Worm (Caenorhabditis elegans) whole organism, dauer: ENCODE results near the gene dpy-18.

Experiments
- unc-62 ChIP-seq: sonication (generic microtip); optimal IDR thresholded peaks from 2 replicates; lab custom pipeline; 2017; ENCODE audit warnings: missing biosample characterization, missing genetic modification reagents, missing genetic modification characterization

dpy-18 gene

DNA sequence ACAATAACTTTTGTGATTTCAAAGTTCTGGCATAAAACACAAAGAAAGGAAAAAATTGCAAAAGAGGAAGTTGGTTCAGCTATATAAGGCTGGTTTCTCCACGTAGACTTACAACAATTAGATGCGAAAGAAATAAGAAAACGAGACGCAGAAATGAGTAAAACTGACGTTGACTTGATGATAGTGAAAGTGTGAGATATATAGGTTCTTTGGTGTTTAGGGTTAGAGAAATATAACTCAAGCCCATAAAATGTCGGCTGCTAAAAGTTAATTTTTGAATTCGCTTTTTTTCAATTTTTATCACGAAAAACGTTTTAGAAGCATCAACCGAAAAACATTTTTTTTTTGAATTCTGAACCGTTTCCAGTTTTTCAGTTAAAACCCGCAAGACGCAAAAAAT, 670 bp upstream of the dpy-18 start:
- no peak for TF ChIP-seq unc-62 (GFP tag; lab: Kevin White, UChicago)

DNA sequence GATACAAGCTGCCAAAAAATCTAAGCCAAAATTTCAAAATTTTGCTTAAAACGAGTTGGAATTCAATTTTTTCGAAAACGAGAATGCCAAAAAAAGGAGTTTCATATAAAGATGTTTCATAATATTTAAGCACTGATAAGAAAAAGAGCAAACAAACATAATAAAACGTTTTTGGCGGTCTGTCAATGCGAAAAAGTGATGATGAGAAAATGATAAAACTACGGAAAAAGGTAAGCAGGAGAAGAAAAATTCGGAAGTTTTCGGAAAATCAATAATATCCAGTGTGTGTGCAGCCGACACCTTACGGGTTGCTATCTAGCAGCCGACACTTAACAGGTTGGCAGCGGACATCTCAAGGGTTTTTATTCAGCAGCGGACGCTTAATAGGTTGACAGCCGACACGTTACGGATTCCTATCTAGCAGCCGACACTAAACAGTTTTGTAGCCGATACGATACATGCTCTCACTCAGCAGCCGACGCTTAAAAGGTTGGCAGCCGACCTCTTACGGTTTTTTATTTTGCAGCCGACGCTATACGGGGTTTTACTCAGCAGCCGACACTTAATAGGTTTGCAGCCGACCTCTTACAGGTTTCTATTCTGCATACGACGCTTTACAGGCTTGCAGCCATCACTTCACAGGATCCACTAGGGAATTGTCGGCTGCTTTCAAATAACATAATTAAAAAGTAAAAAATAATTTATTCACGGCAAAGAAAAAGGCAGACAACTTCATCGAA, 5.4 kb downstream of the dpy-18 start:
- TF ChIP-seq unc-62 (GFP tag; lab: Kevin White, UChicago) = no peak

DNA sequence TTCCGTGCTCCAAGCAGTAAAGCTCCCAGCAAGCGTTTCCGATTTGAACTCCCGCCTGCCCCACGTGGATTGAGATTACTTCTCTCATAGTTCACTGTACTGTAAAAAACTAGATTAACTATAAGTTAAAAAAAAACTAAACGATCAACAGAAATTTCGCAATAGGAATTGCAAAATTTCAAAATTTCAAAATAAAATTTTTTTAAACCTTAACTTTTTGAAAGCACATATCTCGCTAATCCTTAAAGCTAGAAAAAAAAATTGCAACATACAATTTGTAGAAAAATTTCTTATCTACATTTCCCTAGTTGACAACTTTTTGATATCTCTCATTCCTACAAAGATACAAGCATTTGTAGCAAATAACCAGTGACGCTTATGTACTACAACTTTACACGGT, 6.1 kb downstream of the dpy-18 start, which contains the start of gene tba-7:
Gene tba-7 (minus strand): TSS at position 101 of the 400 bp plus-strand sequence.
- TF ChIP-seq unc-62 (GFP tag; lab: Kevin White, UChicago) = no peak

DNA sequence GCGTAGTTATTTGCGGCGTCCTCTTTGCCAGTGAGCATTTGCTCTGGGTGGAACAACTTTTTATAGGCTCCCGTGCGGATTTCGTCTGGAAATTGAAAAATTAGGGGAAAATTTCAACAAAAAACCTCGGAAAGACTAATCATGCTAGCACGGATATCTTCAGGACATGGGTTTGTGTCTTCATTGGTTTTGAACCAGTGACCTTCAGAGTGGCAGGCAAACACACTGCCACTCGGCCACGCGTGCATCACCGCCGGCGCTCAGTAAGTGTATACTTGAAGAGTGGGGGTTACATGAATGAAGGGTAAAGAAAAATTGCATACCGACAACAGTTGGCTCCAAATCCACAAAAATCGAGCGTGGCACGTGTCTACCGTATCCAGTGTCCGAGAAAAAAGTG, 6.5 kb downstream of the dpy-18 start:
- no peak for TF ChIP-seq unc-62 (GFP tag; lab: Kevin White, UChicago)

DNA sequence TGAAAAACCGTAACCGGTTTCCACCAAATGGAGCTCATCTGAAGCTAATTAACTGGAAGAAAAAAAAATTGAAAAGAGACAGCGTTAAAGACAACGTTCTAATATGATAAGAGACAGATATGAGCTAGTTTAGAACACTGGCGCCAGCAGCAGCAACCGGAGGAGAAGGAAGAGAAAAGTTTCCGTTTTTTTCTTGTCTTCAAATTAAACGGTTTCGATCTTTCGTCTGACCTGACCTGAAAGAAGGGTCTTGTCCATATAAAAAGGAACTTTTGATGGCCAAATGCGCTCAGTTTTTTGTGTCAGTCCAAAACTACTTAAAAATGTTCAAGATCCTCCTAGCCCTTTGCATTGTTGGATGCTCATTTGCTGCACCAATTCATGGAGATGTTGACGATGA, 11.3 kb downstream of the dpy-18 start, which contains the start of gene T28D6.3:
Gene T28D6.3 (plus strand): TSS at position 301 of the 400 bp plus-strand sequence.
- TF ChIP-seq unc-62 (GFP tag; lab: Kevin White, UChicago) = no peak

DNA sequence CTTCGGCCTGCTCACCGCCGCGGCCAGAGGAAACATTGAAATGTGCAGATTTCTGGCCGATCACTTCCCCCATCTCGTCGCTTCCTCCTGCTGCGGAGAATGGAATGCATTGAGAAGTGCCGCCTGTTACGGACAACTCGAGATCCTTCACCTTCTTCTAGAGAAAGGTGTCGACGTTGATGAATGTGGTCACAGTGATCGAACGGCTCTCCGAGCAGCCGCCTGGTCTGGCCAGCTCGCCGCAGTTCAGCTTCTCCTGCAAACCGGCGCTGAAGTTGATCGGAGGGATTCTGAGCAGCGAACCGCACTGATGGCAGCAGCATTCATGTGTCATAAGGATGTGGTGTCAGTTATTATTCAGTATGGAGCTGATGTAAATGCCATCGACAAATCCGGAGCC, 14.9 kb downstream of the dpy-18 start:
- no peak for TF ChIP-seq unc-62 (GFP tag; lab: Kevin White, UChicago)

DNA sequence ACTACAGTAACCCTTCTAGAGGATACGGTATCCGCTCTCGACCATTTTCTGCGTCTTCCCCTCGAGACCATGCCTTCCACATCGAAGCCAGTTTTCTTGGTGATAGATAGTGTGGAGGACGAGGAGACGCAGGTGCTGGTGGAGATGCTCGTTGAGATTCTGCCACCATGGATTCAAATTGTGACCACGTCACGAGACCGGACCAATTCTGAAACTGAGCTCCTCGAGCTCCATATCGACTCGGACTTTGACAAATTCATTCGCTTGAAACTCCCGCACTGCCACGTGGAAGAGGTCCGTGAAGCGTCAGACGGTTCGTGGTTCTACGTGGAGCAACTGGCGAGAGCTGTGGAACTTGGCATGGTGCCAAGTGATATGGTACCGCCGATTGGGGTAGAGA, 16.4 kb downstream of the dpy-18 start:
- TF ChIP-seq unc-62 (GFP tag; lab: Kevin White, UChicago) = no peak

DNA sequence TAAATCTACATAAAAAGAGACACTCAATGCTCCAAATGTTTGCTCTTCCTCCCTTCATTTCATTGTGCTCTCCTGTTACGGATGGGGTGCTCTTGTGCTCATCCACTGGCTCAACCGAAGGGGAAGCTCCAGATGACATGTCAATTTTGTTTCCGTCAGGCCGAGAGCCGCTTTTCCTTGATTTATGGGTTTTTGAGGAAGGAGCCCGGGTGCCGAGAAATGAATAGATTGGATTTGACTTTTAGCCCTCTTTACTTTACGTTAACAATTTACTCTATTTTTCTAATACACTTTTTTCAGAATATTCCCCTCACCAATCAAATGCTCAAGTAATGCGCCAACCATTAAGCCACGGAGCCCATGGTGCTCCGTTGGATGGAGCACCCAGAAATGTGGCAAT, 17.6 kb downstream of the dpy-18 start, which contains the start of gene T28D6.4:
Gene T28D6.4 (plus strand): TSS at position 301 of the 400 bp plus-strand sequence.
- no peak for TF ChIP-seq unc-62 (GFP tag; lab: Kevin White, UChicago)

DNA sequence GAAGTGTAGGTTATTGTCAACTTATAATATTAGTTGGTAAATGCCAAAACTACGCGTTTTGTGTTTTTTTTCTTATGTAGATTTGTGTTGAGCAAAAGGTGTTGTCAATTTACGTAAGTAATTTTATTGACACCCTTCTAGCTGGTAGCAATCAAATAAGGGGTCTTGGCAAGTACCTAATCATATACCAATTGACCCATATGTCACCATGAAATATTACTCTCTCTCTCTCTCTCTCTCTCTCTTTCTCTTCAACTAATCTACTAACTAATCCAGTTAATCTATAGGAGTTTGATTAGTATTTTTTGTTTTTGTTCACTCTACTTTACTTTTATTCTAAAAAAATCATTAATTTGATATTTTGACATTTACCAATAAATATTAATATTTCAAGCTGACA, 18.4 kb downstream of the dpy-18 start:
- TF ChIP-seq unc-62 (GFP tag; lab: Kevin White, UChicago) = no peak

DNA sequence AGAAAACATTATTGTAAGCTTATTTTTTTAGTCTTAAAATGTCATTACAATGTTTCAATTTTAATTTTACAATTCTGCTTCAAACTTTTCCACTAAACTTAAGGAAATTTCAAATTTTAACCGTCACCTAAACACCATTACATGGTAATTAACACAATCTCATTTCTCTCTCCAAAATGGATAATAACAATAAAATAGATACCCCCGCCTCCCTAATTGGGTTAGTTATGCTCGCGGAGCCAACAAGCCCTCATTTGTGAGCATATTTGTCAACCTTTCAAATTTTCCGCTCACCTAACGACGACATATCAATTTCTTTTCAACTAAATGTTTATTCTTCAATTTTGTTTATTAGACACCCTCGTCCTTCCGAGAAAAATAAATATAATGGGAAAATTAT, 19.5 kb downstream of the dpy-18 start:
- TF ChIP-seq unc-62 (GFP tag; lab: Kevin White, UChicago) = no peak

DNA sequence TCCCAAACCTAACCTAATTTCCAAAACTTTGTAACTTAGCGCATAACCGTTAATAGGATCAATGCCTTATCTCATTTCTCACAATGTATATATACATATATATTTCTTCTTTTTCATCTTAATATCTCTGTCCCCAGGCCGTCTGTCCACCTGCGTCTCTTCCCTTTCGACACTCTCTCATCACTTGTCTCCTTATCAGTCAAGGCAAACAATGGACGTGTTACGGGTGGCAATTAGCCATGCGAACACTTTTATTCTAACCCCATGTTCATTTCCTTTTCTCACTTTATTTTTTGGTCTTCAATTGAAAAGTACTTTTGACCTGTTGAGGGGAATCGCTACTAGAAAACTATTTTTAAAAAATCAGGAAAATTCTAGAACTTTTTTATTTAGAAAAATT, 20.4 kb downstream of the dpy-18 start:
- no peak for TF ChIP-seq unc-62 (GFP tag; lab: Kevin White, UChicago)

DNA sequence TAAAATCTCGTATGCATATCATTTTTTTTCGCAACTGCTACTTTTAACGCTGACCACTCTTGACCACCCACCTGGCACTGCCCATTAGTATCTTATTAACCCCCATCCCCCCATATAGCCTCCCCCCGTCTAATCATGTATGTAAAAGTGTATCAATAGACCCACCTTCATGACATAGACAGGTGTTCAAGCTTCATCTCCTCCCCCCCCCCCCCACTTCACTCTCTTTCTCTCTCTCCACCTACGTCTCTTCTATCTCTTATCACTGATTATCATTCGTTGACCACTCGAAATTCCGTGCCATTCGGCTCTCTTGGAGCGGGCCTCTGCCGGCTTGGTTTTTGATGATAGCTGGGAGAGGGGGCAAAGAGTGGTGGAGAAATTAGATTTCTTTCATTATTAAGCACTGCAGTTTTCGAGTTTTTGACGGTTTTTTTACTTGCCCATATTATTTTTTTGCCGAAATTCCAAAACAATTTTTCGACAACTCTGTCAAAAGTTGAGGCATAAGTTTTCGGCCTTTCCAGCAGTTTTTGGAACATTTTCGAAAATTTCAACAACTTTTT, 21.9 kb downstream of the dpy-18 start:
- no peak for TF ChIP-seq unc-62 (GFP tag; lab: Kevin White, UChicago)

DNA sequence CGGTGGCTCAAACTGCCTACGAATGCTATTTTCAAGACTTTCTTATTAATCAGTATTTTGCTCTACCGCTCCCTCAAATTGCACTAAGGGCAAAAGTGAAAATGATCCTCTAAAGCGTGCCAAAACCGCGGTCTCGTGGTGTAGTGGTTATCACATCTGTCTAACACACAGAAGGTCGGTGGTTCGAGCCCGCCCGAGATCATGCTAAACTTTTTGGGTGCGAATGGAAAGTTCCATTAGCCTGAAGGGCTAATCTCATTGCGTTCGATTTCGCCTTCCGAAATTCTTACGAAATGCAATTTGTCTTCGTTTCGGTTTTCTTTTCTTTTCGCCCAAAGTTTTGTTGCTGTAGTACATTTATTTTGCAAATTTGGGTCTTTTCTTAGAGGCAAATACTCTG, 24.3 kb downstream of the dpy-18 start:
- no peak for TF ChIP-seq unc-62 (GFP tag; lab: Kevin White, UChicago)

DNA sequence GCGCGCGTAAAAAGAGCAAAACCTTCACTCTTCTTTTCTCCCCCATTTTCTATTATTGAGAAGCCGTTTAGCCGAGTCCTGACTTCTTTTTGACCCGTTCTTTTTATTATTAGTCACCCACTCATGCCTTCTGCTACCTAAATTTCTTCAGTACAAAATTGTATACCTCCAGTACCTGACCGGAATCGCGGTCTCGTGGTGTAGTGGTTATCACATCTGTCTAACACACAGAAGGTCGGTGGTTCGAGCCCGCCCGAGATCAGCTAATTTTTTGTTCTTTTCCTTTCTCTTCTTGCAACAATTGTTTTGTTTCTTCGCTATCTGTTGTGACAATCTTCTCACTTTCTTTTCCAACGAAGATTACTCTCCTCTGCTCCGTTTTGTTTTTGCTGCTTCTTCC, 24.9 kb downstream of the dpy-18 start:
- no peak for TF ChIP-seq unc-62 (GFP tag; lab: Kevin White, UChicago)

DNA sequence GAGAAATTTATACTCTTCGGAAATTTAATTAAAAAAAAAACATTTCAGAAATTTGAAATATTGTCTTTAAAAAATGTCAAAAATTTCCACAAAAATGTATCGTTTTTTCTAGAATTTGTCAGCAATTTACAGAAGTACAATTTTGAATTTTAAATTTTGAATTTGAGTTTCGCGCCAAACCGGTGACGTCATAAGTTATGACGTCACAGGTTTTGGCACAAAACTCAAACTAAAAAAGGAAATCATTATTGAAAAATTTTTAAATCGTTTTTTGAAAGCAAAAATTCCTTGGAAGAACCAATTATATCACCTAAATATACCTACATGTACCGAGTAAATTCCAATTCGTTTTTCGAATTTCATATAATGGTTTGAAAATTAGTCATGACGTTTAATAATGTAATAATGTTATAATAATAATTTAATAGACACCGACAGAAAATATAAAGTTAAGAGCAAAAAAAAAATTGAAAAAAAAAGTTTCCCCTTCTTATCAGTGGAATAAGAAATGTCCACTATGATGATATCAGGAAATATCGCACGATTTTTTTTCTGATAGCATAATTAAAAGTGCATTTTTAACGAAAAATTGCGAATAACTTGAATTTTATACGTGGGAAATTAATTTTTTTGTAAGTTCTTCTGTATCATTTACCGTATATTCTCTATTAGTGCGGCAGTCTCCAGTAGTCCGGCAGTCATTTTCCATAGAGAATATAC, 27.5 kb downstream of the dpy-18 start:
- TF ChIP-seq unc-62 (GFP tag; lab: Kevin White, UChicago) = no peak

DNA sequence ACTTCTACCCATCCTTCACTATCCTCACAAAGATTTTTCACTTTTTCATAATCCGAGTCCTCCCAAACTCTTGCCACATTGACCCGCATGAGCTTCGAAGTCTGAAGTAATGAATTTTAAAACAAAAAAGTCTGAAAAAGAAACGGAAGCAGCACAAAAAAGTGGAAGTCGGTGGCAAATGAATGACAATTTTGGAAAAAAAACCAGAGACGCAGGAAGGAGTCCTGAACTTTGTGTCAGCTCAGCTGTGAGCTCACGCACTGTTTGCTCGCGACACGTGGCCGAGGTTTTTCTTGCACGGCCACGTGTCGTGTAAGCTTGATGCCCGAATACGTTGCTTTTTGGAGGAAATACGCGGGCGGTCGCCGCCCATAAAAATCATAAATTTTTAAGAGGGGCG, 31.4 kb downstream of the dpy-18 start, which contains the start of gene T28D6.7:
Gene T28D6.7 (minus strand): TSS at position 101 of the 400 bp plus-strand sequence.
- no peak for TF ChIP-seq unc-62 (GFP tag; lab: Kevin White, UChicago)
